Worm (Caenorhabditis elegans): ENCODE results near the gene B0024.11.
A peak's percentile ranks its signal among the peaks of the same experiment; 100 is the strongest.

Gene B0024.11

DNA sequence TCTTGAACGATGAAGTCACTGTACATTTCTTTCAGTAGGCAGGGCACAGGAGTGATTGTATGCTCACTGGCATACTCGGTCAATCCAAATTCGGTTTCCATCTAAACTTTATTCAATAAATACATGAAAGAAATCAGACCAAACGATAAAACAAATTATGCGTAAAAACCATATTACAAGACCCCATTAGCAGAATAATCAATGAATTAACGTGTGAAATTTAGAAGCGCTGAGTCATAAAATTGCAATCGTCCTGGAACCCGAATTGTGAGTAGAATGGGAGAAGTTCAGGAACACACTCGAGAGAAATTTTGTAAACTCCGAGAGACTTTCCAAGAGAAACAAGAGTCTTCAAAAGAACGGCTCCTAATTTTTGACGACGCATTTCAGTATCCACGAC is at the start of gene B0024.11:
TSS of gene B0024.11 (minus strand) at position 101 of the 400 bp plus-strand sequence.
- TF ChIP-seq pes-1 (GFP tag; IDR thresholded peaks at IDR 0.05) (no peak), ceh-13 (GFP tag; optimal IDR thresholded peaks at IDR 0.05) (no peak)

DNA sequence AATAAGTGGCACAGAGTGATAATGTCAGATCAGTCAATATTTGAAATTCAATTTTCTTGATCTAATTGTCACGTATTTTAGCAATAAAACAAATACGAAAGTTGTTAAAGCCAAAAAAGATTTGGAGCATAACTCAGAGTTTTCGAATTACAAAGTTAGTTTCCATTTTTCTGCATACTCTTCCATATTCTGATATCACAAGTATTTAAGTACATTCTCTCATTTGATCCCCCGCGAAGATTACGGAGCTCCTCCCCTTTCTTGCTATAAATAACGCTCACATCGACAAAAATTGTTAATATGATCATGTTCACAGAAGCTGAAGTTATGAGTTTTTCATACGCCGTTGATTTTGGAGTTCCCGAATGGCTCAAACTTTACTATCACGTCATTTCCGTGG is 48.9 kb upstream of the B0024.11 start, which contains the start of gene sri-20:
TSS of gene sri-20 (plus strand) at position 301 of the 400 bp plus-strand sequence.
- TF ChIP-seq tbx-37 (GFP tag; conservative IDR thresholded peaks at IDR 0.05): no peak
- TF ChIP-seq ceh-13 (GFP tag; optimal IDR thresholded peaks at IDR 0.05): no peak
- no peak for TF ChIP-seq flt-1 (GFP tag; IDR thresholded peaks at IDR 0.05)
- TF ChIP-seq hmbx-1 (tag; optimal IDR thresholded peaks at IDR 0.05): no peak
- TF ChIP-seq aly-1 (tag; optimal IDR thresholded peaks at IDR 0.05): no peak
- TF ChIP-seq ets-7 (tag; optimal IDR thresholded peaks at IDR 0.05): no peak
- no peak for TF ChIP-seq scrt-1 (GFP tag; IDR thresholded peaks at IDR 0.05)
- TF ChIP-seq hnd-1 (tag; optimal IDR thresholded peaks at IDR 0.05): no peak
- TF ChIP-seq hmg-4 (GFP tag; optimal IDR thresholded peaks at IDR 0.05): no peak
- TF ChIP-seq ceh-36 (tag; optimal IDR thresholded peaks at IDR 0.05): no peak
- no peak for TF ChIP-seq B0310.2 (tag; optimal IDR thresholded peaks at IDR 0.05)
- no peak for TF ChIP-seq F13C5.2 (tag; optimal IDR thresholded peaks at IDR 0.05)
- no peak for TF ChIP-seq pes-1 (GFP tag; IDR thresholded peaks at IDR 0.05)
- TF ChIP-seq sea-1 (GFP tag; conservative IDR thresholded peaks at IDR 0.05): no peak
- TF ChIP-seq tbx-11 (GFP tag; IDR thresholded peaks at IDR 0.05): no peak
- no peak for TF ChIP-seq ama-1 (optimal IDR thresholded peaks at IDR 0.05)
- no peak for TF ChIP-seq tra-4 (tag; optimal IDR thresholded peaks at IDR 0.05)

DNA sequence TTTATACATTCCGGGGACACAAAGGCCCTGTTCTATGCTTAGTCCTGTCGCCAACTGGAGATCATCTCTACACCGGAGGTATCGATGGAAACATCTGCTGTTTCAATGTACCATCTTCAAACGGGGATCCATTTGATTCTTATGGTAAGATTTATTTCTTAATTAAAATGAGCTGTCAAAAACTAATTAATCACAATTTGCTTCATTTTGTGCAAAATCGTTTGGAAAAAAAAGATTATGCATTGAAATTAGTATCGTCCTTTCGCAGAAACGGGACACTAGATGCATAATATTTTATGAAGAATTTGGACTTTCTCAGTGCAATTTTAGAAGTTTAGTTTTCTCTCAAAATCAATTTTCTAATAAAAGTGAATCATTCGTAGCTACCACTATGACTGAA is 44.5 kb upstream of the B0024.11 start:
- no peak for TF ChIP-seq ceh-13 (GFP tag; optimal IDR thresholded peaks at IDR 0.05)
- no peak for TF ChIP-seq F13C5.2 (tag; optimal IDR thresholded peaks at IDR 0.05)
- TF ChIP-seq scrt-1 (GFP tag; IDR thresholded peaks at IDR 0.05): no peak

DNA sequence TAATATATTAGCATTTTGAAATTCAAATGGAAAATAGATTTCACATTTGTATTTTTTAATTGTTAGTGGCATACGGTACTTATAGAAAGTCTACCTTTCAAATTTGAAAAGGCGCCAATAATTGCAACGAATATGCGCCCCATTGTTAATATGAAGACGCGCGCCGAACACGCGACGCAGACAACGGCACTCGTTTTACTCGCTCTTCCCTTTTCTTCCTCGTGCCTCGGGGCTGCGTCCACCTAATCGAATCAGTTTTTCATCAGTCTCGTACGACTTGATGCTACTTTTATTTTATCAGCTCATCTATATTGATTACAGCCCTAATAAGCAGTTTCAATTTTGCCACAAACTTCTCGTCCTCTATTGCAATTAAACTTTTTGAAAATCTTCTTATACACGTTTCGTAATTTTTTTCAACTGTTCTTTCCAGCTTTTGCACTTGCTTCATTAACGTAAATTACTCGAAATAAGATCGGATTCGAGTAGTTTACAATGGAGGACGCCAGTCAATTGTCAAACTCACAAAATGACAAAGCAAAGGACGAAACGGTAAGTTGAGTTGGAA is 42.6 kb upstream of the B0024.11 start, which contains the start of gene cash-1:
TSS of gene cash-1 (plus strand) at position 432 of the 568 bp plus-strand sequence.
- TF ChIP-seq hnd-1 (tag; optimal IDR thresholded peaks at IDR 0.05) (no peak), B0310.2 (tag; optimal IDR thresholded peaks at IDR 0.05) (no peak), aly-1 (tag; optimal IDR thresholded peaks at IDR 0.05) (no peak), F13C5.2 (tag; optimal IDR thresholded peaks at IDR 0.05) (no peak), hmbx-1 (tag; optimal IDR thresholded peaks at IDR 0.05) (no peak), ama-1 (optimal IDR thresholded peaks at IDR 0.05) (no peak), hmg-4 (GFP tag; optimal IDR thresholded peaks at IDR 0.05) (no peak), sea-1 (GFP tag; conservative IDR thresholded peaks at IDR 0.05) (no peak), pes-1 (GFP tag; IDR thresholded peaks at IDR 0.05) (no peak), tbx-11 (GFP tag; IDR thresholded peaks at IDR 0.05) (no peak), ceh-13 (GFP tag; optimal IDR thresholded peaks at IDR 0.05) (no peak), ceh-36 (tag; optimal IDR thresholded peaks at IDR 0.05) (no peak), flt-1 (GFP tag; IDR thresholded peaks at IDR 0.05) (no peak), ets-7 (tag; optimal IDR thresholded peaks at IDR 0.05) (no peak), tra-4 (tag; optimal IDR thresholded peaks at IDR 0.05) (no peak), scrt-1 (GFP tag; IDR thresholded peaks at IDR 0.05) (no peak)

DNA sequence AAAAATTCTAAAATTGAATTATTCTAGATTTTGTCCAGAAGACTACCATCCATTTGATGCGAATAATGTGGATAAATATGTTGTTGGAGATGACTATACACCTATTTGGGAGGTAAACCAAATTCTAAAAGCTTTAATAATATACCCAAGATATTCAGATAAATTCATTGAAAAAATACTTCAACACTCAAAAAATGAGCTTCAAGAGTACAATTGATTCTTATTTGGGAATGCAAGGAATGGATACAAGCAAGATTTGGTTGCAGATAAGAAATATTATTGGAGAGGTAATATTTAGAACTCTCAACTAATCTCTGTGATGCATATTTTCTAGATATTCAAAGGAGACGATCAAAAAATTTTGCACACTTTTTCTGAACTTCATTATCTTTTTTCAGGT is 40.9 kb upstream of the B0024.11 start:
- TF ChIP-seq flt-1 (GFP tag; IDR thresholded peaks at IDR 0.05): no peak

DNA sequence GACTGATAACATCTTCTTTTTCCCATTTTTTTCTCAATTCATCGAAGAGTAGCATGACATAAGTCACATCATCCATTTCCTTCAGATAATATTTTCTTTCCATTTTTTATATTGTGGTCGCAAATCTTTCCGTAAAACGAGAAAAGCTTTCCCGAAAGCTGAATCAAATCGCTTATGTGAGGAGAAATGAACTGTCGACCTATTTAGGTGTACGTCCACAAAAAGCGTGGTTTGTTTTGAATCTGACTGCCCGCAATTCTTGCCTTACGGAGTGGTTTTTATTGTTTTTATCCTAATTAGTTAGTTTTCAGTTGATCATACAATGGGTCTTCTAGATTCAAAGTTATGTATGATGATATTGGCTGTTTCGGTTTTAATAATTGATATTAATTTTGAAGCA is 38.9 kb upstream of the B0024.11 start, which contains the start of gene ttll-15:
TSS of gene ttll-15 (plus strand) at position 301 of the 400 bp plus-strand sequence.
- no peak for TF ChIP-seq scrt-1 (GFP tag; IDR thresholded peaks at IDR 0.05)
- TF ChIP-seq tbx-37 (GFP tag; conservative IDR thresholded peaks at IDR 0.05): no peak
- no peak for TF ChIP-seq aly-1 (tag; optimal IDR thresholded peaks at IDR 0.05)
- no peak for TF ChIP-seq hnd-1 (tag; optimal IDR thresholded peaks at IDR 0.05)
- no peak for TF ChIP-seq F13C5.2 (tag; optimal IDR thresholded peaks at IDR 0.05)
- TF ChIP-seq ama-1 (optimal IDR thresholded peaks at IDR 0.05): no peak
- no peak for TF ChIP-seq hmg-4 (GFP tag; optimal IDR thresholded peaks at IDR 0.05)
- TF ChIP-seq ceh-36 (tag; optimal IDR thresholded peaks at IDR 0.05): no peak
- TF ChIP-seq sea-1 (GFP tag; conservative IDR thresholded peaks at IDR 0.05): no peak
- TF ChIP-seq pes-1 (GFP tag; IDR thresholded peaks at IDR 0.05): no peak
- TF ChIP-seq tra-4 (tag; optimal IDR thresholded peaks at IDR 0.05): no peak
- no peak for TF ChIP-seq ets-7 (tag; optimal IDR thresholded peaks at IDR 0.05)
- TF ChIP-seq B0310.2 (tag; optimal IDR thresholded peaks at IDR 0.05): no peak
- no peak for TF ChIP-seq ceh-13 (GFP tag; optimal IDR thresholded peaks at IDR 0.05)

DNA sequence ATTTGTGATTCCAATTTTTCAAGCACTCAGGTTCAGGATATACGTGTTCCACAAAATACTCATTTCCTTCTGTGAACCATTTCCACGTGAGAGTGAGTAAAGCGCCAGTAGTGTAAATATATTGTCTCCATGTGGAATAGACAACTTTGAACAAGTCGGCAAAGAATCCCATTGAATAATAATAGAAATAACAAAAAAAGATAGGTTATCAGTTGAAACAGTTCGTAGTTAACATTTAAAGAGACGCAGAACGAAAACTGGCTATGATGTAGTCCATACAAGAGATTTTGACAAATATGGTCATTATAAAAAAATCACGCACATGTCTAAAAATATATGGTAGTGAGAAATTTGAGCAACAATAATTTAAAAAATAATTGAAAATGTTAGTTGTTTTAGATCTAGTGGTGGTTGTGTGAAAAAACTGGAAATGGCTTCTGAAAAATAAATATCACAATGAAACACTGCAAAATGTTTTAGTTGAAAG is 38.2 kb upstream of the B0024.11 start, which contains the start of gene ceeh-2:
TSS of gene ceeh-2 (minus strand) at position 437 of the 487 bp plus-strand sequence.
- TF ChIP-seq flt-1 (GFP tag; IDR thresholded peaks at IDR 0.05): no peak
- TF ChIP-seq scrt-1 (GFP tag; IDR thresholded peaks at IDR 0.05): no peak
- no peak for TF ChIP-seq ets-7 (tag; optimal IDR thresholded peaks at IDR 0.05)
- TF ChIP-seq F13C5.2 (tag; optimal IDR thresholded peaks at IDR 0.05): no peak
- TF ChIP-seq pes-1 (GFP tag; IDR thresholded peaks at IDR 0.05): no peak
- TF ChIP-seq B0310.2 (tag; optimal IDR thresholded peaks at IDR 0.05): no peak
- no peak for TF ChIP-seq hmg-4 (GFP tag; optimal IDR thresholded peaks at IDR 0.05)

DNA sequence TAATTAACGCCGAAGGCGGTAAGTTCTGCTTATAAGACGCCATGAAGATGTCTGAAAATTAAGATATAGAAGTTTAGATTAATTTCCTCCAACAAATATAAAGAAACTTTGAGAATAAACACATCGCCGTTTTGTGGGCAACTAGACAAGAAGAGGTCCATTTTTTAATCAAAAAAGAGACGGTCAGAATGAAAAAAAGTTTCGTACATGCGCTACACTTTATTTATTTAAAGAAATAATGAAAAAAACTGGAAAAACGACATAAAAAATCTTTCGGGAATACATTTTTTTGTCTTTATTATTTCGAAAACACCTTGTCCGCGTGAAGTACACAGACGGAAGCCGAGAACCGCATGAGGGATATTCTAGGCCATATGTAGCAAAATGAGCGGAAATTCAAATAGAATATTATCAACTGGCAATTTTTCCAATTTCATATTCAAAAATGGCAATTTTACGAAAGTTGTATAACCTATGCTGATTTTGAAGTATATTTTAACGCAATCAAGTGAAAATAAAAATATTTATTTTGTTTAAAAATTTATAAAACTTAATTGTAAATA is 36.5 kb upstream of the B0024.11 start, which contains the start of gene sluh-7:
TSS of gene sluh-7 (minus strand) at position 51 of the 563 bp plus-strand sequence.
- TF ChIP-seq flt-1 (GFP tag; IDR thresholded peaks at IDR 0.05): no peak
- peak; percentile 86 for TF ChIP-seq tbx-37 (GFP tag; conservative IDR thresholded peaks at IDR 0.05)
- no peak; the same call in 1 of the 2 replicates for TF ChIP-seq pes-1 (GFP tag; IDR thresholded peaks at IDR 0.05)
- peak; percentile 28 for TF ChIP-seq ceh-13 (GFP tag; optimal IDR thresholded peaks at IDR 0.05)
- no peak for TF ChIP-seq ama-1 (optimal IDR thresholded peaks at IDR 0.05)
- TF ChIP-seq hmbx-1 (tag; optimal IDR thresholded peaks at IDR 0.05): no peak
- TF ChIP-seq hnd-1 (tag; optimal IDR thresholded peaks at IDR 0.05): peak; percentile 21
- no peak for TF ChIP-seq tra-4 (tag; optimal IDR thresholded peaks at IDR 0.05)
- TF ChIP-seq scrt-1 (GFP tag; IDR thresholded peaks at IDR 0.05): no peak
- no peak for TF ChIP-seq aly-1 (tag; optimal IDR thresholded peaks at IDR 0.05)
- TF ChIP-seq hmg-4 (GFP tag; optimal IDR thresholded peaks at IDR 0.05): no peak
- TF ChIP-seq ceh-36 (tag; optimal IDR thresholded peaks at IDR 0.05): no peak
- no peak for TF ChIP-seq B0310.2 (tag; optimal IDR thresholded peaks at IDR 0.05)
- peak; percentile 43 for TF ChIP-seq F13C5.2 (tag; optimal IDR thresholded peaks at IDR 0.05)
- TF ChIP-seq tbx-11 (GFP tag; IDR thresholded peaks at IDR 0.05): no peak
- no peak for TF ChIP-seq ets-7 (tag; optimal IDR thresholded peaks at IDR 0.05)
- TF ChIP-seq sea-1 (GFP tag; conservative IDR thresholded peaks at IDR 0.05): no peak

Data from whole organism, early embryonic.